Fruit fly (Drosophila melanogaster): ENCODE data around the gene CG15741.

Gene CG15741

DNA sequence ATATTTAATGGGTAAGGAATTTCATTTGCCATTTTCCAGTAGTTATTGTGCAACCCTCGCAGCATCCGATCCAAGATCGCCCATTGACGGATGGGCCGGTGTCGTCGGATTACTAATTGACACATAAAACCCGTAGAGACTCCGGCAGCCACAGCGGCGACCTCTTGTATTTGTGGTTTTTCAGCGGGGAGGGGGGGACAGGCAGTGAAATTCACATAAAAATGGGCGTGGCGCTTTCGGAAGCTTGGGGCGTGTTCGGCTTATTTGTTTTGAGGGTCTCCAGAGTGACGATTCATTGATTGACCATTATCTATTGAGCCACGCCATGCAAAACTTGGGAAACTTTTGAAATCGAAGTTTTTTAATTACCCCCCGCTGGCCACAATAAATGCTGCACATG is 11.4 kb upstream of the CG15741 start:
- no peak for TF ChIP-seq Abd-B (GFP tag; optimal IDR thresholded peaks at IDR 0.05)
- no peak for TF ChIP-seq rgr (GFP tag; optimal IDR thresholded peaks at IDR 0.05)
- no peak for TF ChIP-seq OdsH (GFP tag; optimal IDR thresholded peaks at IDR 0.05)
- no peak for TF ChIP-seq Sp1 (GFP tag; optimal IDR thresholded peaks at IDR 0.05)
- no peak for TF ChIP-seq HLH106 (tag; optimal IDR thresholded peaks at IDR 0.05)
- TF ChIP-seq dl (GFP tag; optimal IDR thresholded peaks at IDR 0.05; ENCODE audit: insufficient read depth in 1 of 2, partially characterized antibody in 2 of 2) = no peak
- no peak for TF ChIP-seq jim (GFP tag; optimal IDR thresholded peaks at IDR 0.05)
- no peak for TF ChIP-seq Mio (GFP tag; optimal IDR thresholded peaks at IDR 0.05)
- TF ChIP-seq h (GFP tag; optimal IDR thresholded peaks at IDR 0.05) = no peak
- no peak for TF ChIP-seq CG9705 (GFP tag; optimal IDR thresholded peaks at IDR 0.05)

DNA sequence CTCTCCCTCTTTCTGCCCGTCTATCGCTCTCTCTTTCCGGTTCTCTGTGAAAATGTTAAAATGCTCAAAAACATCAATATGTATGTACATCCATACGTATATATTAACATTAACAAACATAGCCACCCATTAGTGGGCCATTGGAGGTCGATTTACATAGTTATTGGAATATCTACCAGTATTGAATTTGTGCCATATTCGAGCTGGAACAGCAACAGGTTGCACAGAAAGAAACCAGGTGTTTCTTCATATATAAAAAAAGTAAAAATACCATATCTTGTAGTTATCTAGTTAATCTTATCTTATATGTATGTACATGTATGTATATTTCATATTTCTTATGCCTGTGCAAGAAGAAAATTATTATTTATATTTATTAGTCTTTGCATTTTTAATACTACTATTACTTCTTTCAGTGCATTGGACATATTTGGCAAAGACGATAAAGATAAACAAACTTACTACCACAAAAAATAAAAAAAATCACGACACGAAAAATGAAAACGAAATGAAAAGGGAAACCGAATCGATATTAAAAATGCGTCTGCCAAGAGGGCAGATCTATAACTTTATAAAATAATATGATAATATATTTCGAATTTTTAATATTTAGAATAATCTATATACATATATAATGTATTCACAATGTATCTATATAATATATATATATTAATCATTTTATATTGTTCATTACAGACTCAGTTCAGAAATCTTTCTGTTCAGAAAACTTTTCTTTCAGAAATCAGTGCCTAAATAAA is 10.9 kb upstream of the CG15741 start:
- TF ChIP-seq rgr (GFP tag; optimal IDR thresholded peaks at IDR 0.05) (no peak), HLH106 (tag; optimal IDR thresholded peaks at IDR 0.05) (no peak), OdsH (GFP tag; optimal IDR thresholded peaks at IDR 0.05) (no peak), sv (GFP tag; optimal IDR thresholded peaks at IDR 0.05) (no peak), woc (GFP tag; optimal IDR thresholded peaks at IDR 0.05) (no peak)

DNA sequence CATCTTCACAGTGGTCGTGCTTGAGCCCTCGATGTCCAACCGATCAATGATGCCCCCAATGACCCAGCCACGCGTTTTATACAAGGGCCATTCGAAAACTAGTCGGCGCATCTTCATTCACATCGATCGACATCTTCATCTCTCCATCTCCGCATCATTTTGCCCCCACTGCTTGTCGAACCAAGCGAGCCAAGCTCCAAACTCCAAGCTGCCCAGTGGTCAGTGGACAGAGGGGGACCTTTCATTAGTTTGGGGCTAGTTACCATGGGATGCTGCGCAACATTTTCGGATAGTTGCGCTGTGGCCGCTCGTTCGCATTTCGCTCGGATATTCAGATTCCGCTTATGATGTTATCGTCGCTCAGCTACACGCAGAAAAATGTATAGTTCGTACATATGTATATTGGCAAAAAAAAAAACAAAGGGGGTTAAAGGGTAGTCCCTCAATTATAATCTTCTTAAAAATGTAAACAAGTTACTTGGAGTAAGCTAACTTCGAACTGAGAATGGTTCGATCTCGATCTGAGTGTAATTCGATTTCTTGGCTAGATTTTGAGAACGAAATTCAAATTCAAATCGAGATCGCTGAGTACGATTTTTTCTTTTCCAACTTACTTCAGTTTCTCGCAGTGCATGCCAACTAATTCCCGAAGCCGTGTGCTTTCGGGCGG is 8.4 kb upstream of the CG15741 start, which contains the start of gene CG15740:
Gene CG15740 (minus strand): TSS at position 51 of the 670 bp plus-strand sequence.
- no peak for TF ChIP-seq usp (GFP tag; optimal IDR thresholded peaks at IDR 0.05)
- TF ChIP-seq jim (GFP tag; optimal IDR thresholded peaks at IDR 0.05) = no peak
- no peak for TF ChIP-seq Dfd (GFP tag; optimal IDR thresholded peaks at IDR 0.05)
- no peak for TF ChIP-seq OdsH (GFP tag; optimal IDR thresholded peaks at IDR 0.05)
- TF ChIP-seq Hr78 (GFP tag; optimal IDR thresholded peaks at IDR 0.05) = no peak
- no peak for TF ChIP-seq Dif (GFP tag; optimal IDR thresholded peaks at IDR 0.05; ENCODE audit: partially characterized antibody)
- TF ChIP-seq br (GFP tag; optimal IDR thresholded peaks at IDR 0.05) = no peak

DNA sequence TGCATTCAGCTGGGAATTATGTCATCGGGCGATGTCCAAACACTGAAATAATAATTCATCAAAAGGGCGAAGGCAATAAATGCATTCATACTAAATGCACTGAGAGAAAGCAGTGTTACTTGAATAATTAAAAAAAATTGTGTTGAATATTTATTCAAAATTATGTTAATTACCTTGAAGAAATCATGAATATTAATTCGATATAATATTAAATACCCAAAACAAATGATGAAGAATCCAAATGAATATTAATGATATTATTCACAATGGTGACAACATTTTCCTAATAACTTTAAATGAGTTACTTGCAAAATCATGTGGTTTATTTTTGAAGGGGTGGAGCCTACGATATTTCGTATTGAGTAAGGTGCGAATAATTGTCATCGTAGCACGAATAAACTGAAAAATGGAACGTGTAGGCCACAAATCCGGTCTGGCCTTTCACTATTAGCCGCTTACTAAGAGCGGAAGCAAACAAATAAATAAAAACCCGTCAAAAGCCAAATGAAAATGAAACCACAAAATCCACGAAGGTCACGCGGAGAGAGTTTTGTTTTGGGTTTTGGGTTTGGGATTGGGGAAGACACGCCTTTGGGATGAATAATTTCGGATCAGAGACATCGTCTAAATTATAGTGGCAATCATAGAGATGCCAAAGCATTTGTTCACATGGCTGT is 4.0 kb upstream of the CG15741 start:
- TF ChIP-seq rgr (GFP tag; optimal IDR thresholded peaks at IDR 0.05) (no peak), br (GFP tag; optimal IDR thresholded peaks at IDR 0.05) (no peak), foxo (GFP tag; optimal IDR thresholded peaks at IDR 0.05) (no peak), jim (GFP tag; optimal IDR thresholded peaks at IDR 0.05) (no peak), HLH106 (tag; optimal IDR thresholded peaks at IDR 0.05) (no peak), pan (optimal IDR thresholded peaks at IDR 0.05) (no peak), Dfd (GFP tag; optimal IDR thresholded peaks at IDR 0.05) (no peak), Dif (GFP tag; optimal IDR thresholded peaks at IDR 0.05; ENCODE audit: partially characterized antibody) (no peak), Sp1 (GFP tag; optimal IDR thresholded peaks at IDR 0.05) (no peak), tai (GFP tag; optimal IDR thresholded peaks at IDR 0.05) (no peak), ey (GFP tag; optimal IDR thresholded peaks at IDR 0.05) (no peak), Abd-B (GFP tag; optimal IDR thresholded peaks at IDR 0.05) (no peak), GATAd (GFP tag; optimal IDR thresholded peaks at IDR 0.05) (no peak), sv (GFP tag; optimal IDR thresholded peaks at IDR 0.05) (no peak), Jra (GFP tag; optimal IDR thresholded peaks at IDR 0.05) (no peak), dsf (GFP tag; optimal IDR thresholded peaks at IDR 0.05; ENCODE audit: borderline replicate concordance) (no peak), CrebA (GFP tag; optimal IDR thresholded peaks at IDR 0.05; ENCODE audit: borderline replicate concordance) (no peak), fru (GFP tag; optimal IDR thresholded peaks at IDR 0.05) (no peak)

DNA sequence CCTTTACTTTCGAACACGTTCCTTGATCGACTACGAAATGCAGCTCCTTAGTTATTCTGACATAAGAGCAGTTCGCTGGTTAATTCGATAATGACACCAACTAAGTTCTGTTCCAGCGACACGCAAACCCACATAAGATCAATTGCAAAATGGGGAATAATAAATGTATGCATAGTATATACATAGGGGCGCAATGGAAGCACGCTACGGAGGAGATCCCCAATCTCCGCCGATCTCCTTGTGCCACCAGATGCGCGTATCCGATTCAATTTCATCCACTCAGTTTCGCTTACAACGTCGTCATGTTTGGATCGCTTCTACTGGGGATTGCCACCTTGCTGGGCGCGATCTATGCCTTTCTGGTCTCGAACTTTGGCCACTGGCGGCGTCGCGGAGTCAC is 1.5 kb upstream of the CG15741 start, which contains the start of gene Cyp28c1:
Gene Cyp28c1 (plus strand): TSS at position 301 of the 400 bp plus-strand sequence.
- TF ChIP-seq br (GFP tag; optimal IDR thresholded peaks at IDR 0.05) = no peak
- TF ChIP-seq Jra (GFP tag; optimal IDR thresholded peaks at IDR 0.05) = no peak
- TF ChIP-seq sage (GFP tag; optimal IDR thresholded peaks at IDR 0.05) = no peak

Data from whole organism, wandering third instar larva.